Fruit fly (Drosophila melanogaster) whole organism, prepupa: Measurements from ENCODE around the gene CG8176.

Experiments used
- CG10631 ChIP-seq: fragments of 200-800 bp; sonication (Bioruptor generic); optimal IDR thresholded peaks from 2 replicates; lab custom pipeline; 2016; ENCODE audit warnings: missing biosample characterization, missing genetic modification characterization
- CG10669 ChIP-seq: fragments of 200-800 bp; sonication (Bioruptor generic); optimal IDR thresholded peaks from 3 replicates; lab custom pipeline; 2018; ENCODE audit warnings: missing biosample characterization, mild to moderate bottlenecking, missing genetic modification characterization, moderate library complexity
- CG11294 ChIP-seq: fragments of 200-800 bp; sonication (Bioruptor generic); IDR thresholded peaks from 2 replicates; pipeline ENCODE4 v1.3.6; 2022; ENCODE audit warnings: missing biosample characterization, missing genetic modification characterization
- CG11762 ChIP-seq: fragments of 200-800 bp; sonication (Bioruptor generic); optimal IDR thresholded peaks from 3 replicates; lab custom pipeline; 2016; ENCODE audit warnings: missing biosample characterization, missing genetic modification characterization; ENCODE audit not compliant: insufficient read depth
- CG11902 ChIP-seq: fragments of 200-800 bp; sonication (Bioruptor generic); optimal IDR thresholded peaks from 3 replicates; lab custom pipeline; 2016; ENCODE audit warnings: missing biosample characterization, missing genetic modification characterization
- CG15336 ChIP-seq: fragments of 200-800 bp; sonication (Bioruptor generic); IDR thresholded peaks from 2 replicates; pipeline ENCODE4 v1.3.6; 2022; ENCODE audit warnings: missing biosample characterization, missing genetic modification characterization
- CG1621 ChIP-seq: fragments of 200-800 bp; sonication (Bioruptor generic); optimal IDR thresholded peaks from 3 replicates; lab custom pipeline; 2018; ENCODE audit warnings: missing biosample characterization, mild to moderate bottlenecking, missing genetic modification characterization
- CG16779 ChIP-seq: fragments of 200-800 bp; sonication (Bioruptor generic); optimal IDR thresholded peaks from 3 replicates; lab custom pipeline; 2017; ENCODE audit warnings: missing biosample characterization, mild to moderate bottlenecking, missing genetic modification characterization
- CG3032 ChIP-seq: fragments of 200-800 bp; optimal IDR thresholded peaks from 2 replicates; lab custom pipeline; 2019; ENCODE audit warnings: missing biosample characterization, mild to moderate bottlenecking, missing genetic modification characterization, moderate library complexity
- CG31627 ChIP-seq: fragments of 200-800 bp; sonication (Bioruptor generic); optimal IDR thresholded peaks from 3 replicates; lab custom pipeline; 2016; ENCODE audit warnings: missing biosample characterization, missing genetic modification characterization
- CG32006 ChIP-seq: fragments of 200-800 bp; sonication (Bioruptor generic); optimal IDR thresholded peaks from 3 replicates; lab custom pipeline; 2017; ENCODE audit warnings: missing biosample characterization, mild to moderate bottlenecking, missing genetic modification characterization
- CG34406 ChIP-seq: fragments of 200-800 bp; sonication (Bioruptor generic); optimal IDR thresholded peaks from 3 replicates; lab custom pipeline; 2016; ENCODE audit warnings: missing biosample characterization, missing genetic modification characterization
- CG3919 ChIP-seq: fragments of 200-800 bp; sonication (Bioruptor generic); optimal IDR thresholded peaks from 3 replicates; lab custom pipeline; 2016; ENCODE audit warnings: missing biosample characterization, missing genetic modification characterization
- CG6163 ChIP-seq: fragments of 200-800 bp; sonication (Bioruptor generic); IDR thresholded peaks from 3 replicates; pipeline ENCODE4 v1.3.6; 2022; ENCODE audit warnings: missing biosample characterization, missing genetic modification characterization
- CG6276 ChIP-seq: fragments of 200-800 bp; sonication (Bioruptor generic); optimal IDR thresholded peaks from 2 replicates; lab custom pipeline; 2017; ENCODE audit warnings: missing biosample characterization, mild to moderate bottlenecking, missing genetic modification characterization
- CG6792 ChIP-seq: fragments of 200-800 bp; sonication (Bioruptor generic); optimal IDR thresholded peaks from 3 replicates; lab custom pipeline; 2016; ENCODE audit warnings: missing biosample characterization, missing genetic modification characterization
- CG6808 ChIP-seq: fragments of 200-800 bp; sonication (Bioruptor generic); optimal IDR thresholded peaks from 3 replicates; lab custom pipeline; 2017; ENCODE audit warnings: missing biosample characterization, missing genetic modification characterization, mild to moderate bottlenecking, moderate library complexity, missing genetic modification reagents
- CG7368 ChIP-seq: fragments of 200-800 bp; sonication (Bioruptor generic); optimal IDR thresholded peaks from 3 replicates; lab custom pipeline; 2016; ENCODE audit warnings: missing biosample characterization, missing genetic modification characterization
- CG8119 ChIP-seq: fragments of 200-800 bp; sonication (Bioruptor generic); IDR thresholded peaks from 3 replicates; pipeline ENCODE4 v1.3.6; 2022; ENCODE audit warnings: missing biosample characterization, missing genetic modification characterization
- CG9139 ChIP-seq: fragments of 200-800 bp; sonication (Bioruptor generic); optimal IDR thresholded peaks from 3 replicates; lab custom pipeline; 2017; ENCODE audit warnings: missing biosample characterization, mild to moderate bottlenecking, missing genetic modification characterization
- Eip78C ChIP-seq: fragments of 200-800 bp; sonication (Bioruptor generic); peaks from one replicate; lab custom pipeline; 2016; ENCODE audit warnings: missing biosample characterization, missing genetic modification characterization
- Eip93F ChIP-seq: fragments of 200-800 bp; sonication (Bioruptor generic); optimal IDR thresholded peaks from 2 replicates; lab custom pipeline; 2016; ENCODE audit warnings: missing biosample characterization, mild to moderate bottlenecking, missing genetic modification characterization
- Ets96B ChIP-seq: fragments of 200-800 bp; optimal IDR thresholded peaks from 2 replicates; lab custom pipeline; 2019; ENCODE audit warnings: missing biosample characterization, mild to moderate bottlenecking, missing genetic modification characterization, moderate library complexity
- Gug ChIP-seq: fragments of 200-800 bp; sonication (Bioruptor generic); IDR thresholded peaks from 2 replicates; pipeline ENCODE4 v1.3.6; 2022; ENCODE audit warnings: missing biosample characterization, missing genetic modification characterization
- Hr38 ChIP-seq: sonication (Bioruptor generic); optimal IDR thresholded peaks from 2 replicates; lab custom pipeline; 2016; ENCODE audit warnings: missing biosample characterization, missing genetic modification characterization
- Hr39 ChIP-seq: fragments of 200-800 bp; sonication (Bioruptor generic); optimal IDR thresholded peaks from 2 replicates; lab custom pipeline; 2016; ENCODE audit warnings: missing biosample characterization, missing genetic modification characterization
- Met ChIP-seq: fragments of 200-800 bp; sonication (Bioruptor generic); optimal IDR thresholded peaks from 3 replicates; lab custom pipeline; 2016; ENCODE audit warnings: missing biosample characterization, missing genetic modification characterization
- Smox ChIP-seq: fragments of 200-800 bp; sonication (Bioruptor generic); optimal IDR thresholded peaks from 3 replicates; lab custom pipeline; 2016; ENCODE audit warnings: missing biosample characterization, missing genetic modification characterization
- Sox14 ChIP-seq: fragments of 200-800 bp; sonication (Bioruptor generic); optimal IDR thresholded peaks from 3 replicates; lab custom pipeline; 2016; ENCODE audit warnings: missing biosample characterization, missing genetic modification characterization
- Sox15 ChIP-seq: fragments of 200-800 bp; sonication (Bioruptor generic); optimal IDR thresholded peaks from 3 replicates; lab custom pipeline; 2016; ENCODE audit warnings: missing biosample characterization, missing genetic modification characterization
- achi ChIP-seq: fragments of 200-800 bp; sonication (Bioruptor generic); optimal IDR thresholded peaks from 3 replicates; lab custom pipeline; 2016; ENCODE audit warnings: missing biosample characterization, missing genetic modification characterization
- cyc ChIP-seq: fragments of 200-800 bp; sonication (Bioruptor generic); optimal IDR thresholded peaks from 3 replicates; lab custom pipeline; 2016; ENCODE audit warnings: missing biosample characterization, missing genetic modification characterization
- dac ChIP-seq: fragments of 200-800 bp; sonication (Bioruptor generic); optimal IDR thresholded peaks from 2 replicates; lab custom pipeline; 2017; ENCODE audit warnings: missing biosample characterization, mild to moderate bottlenecking, missing genetic modification characterization
- esn ChIP-seq: fragments of 200-800 bp; sonication (Bioruptor generic); optimal IDR thresholded peaks from 2 replicates; lab custom pipeline; 2016; ENCODE audit warnings: missing biosample characterization, mild to moderate bottlenecking, missing genetic modification characterization, moderate library complexity
- fd59A ChIP-seq: fragments of 200-800 bp; sonication (Bioruptor generic); optimal IDR thresholded peaks from 2 replicates; lab custom pipeline; 2017; ENCODE audit warnings: missing biosample characterization, mild to moderate bottlenecking, missing genetic modification characterization, missing genetic modification reagents
- fkh ChIP-seq: fragments of 200-800 bp; sonication (Bioruptor generic); optimal IDR thresholded peaks from 3 replicates; lab custom pipeline; 2017; ENCODE audit warnings: missing biosample characterization, mild to moderate bottlenecking, missing genetic modification characterization, moderate library complexity
- lz ChIP-seq: fragments of 200-800 bp; sonication (Bioruptor generic); optimal IDR thresholded peaks from 3 replicates; lab custom pipeline; 2016; ENCODE audit warnings: missing biosample characterization, missing genetic modification characterization
- net ChIP-seq: fragments of 200-800 bp; sonication (Bioruptor generic); optimal IDR thresholded peaks from 3 replicates; lab custom pipeline; 2016; ENCODE audit warnings: missing biosample characterization, missing genetic modification characterization
- pdm3 ChIP-seq: fragments of 200-800 bp; sonication (Bioruptor generic); optimal IDR thresholded peaks from 3 replicates; lab custom pipeline; 2016; ENCODE audit warnings: missing biosample characterization, missing genetic modification characterization
- salr ChIP-seq, 2 experiments: fragments of 200-800 bp; sonication (Bioruptor generic); optimal IDR thresholded peaks; 3 replicates each; lab custom pipeline; 2016 to 2018; ENCODE audit warnings: missing biosample characterization in 2 of 2, missing genetic modification characterization in 2 of 2, mild to moderate bottlenecking in 1 of 2
- spab ChIP-seq: fragments of 200-800 bp; sonication (Bioruptor generic); optimal IDR thresholded peaks from 2 replicates; lab custom pipeline; 2017; ENCODE audit warnings: missing biosample characterization, mild to moderate bottlenecking, missing genetic modification characterization, missing genetic modification reagents
- svp ChIP-seq: fragments of 200-800 bp; sonication (Bioruptor generic); peaks from one replicate; lab custom pipeline; 2016; ENCODE audit warnings: missing biosample characterization, missing genetic modification characterization
- topi ChIP-seq: fragments of 200-800 bp; sonication (Bioruptor generic); optimal IDR thresholded peaks from 3 replicates; lab custom pipeline; 2016; ENCODE audit warnings: missing biosample characterization, missing genetic modification characterization
- vri ChIP-seq: fragments of 200-800 bp; sonication (Bioruptor generic); optimal IDR thresholded peaks from 3 replicates; lab custom pipeline; 2016; ENCODE audit warnings: missing biosample characterization, mild to moderate bottlenecking, missing genetic modification characterization

The CG8176 gene

dm6 chr3R:9493627-9494626, 21.9 kb upstream of the CG8176 start, which contains the start of gene CG16779 (continued):
- TF ChIP-seq CG11294 (GFP tag; lab: Robert Waterston, UW) (no peak), net (peak; percentile 2), CG8119 (GFP tag; lab: Robert Waterston, UW) (no peak), Eip93F (GFP tag; lab: Kevin White, UChicago) (no peak), CG31627 (GFP tag; lab: Kevin White, UChicago) (peak; percentile 38), Sox14 (peak; percentile 14), topi (GFP tag; lab: Kevin White, UChicago) (peak; percentile 7), CG10631 (GFP tag; lab: Kevin White, UChicago) (no peak), Smox (GFP tag; lab: Kevin White, UChicago) (peak; percentile 48), lz (peak; percentile 42), Met (GFP tag; lab: Kevin White, UChicago) (peak; percentile 40), CG3032 (peak; percentile 15), CG32006 (GFP tag; lab: Kevin White, UChicago) (peak; percentile 67), CG6163 (GFP tag; lab: Robert Waterston, UW) (no peak)

- peak; percentile 70 for TF ChIP-seq svp (GFP tag; lab: Kevin White, UChicago)
- TF ChIP-seq CG11902 (GFP tag; lab: Kevin White, UChicago): no peak
- TF ChIP-seq Eip78C: no peak
- TF ChIP-seq Met (GFP tag; lab: Kevin White, UChicago): no peak
- TF ChIP-seq vri: peak; percentile 8
Observed at dm6 chr3R:9494627-9495009, 21.2 kb upstream of the CG8176 start, which contains the start of gene phu. Gene phu (plus strand): TSS chr3R:9494801.

- TF ChIP-seq CG15336 (no peak), achi (GFP tag; lab: Kevin White, UChicago) (no peak), Smox (GFP tag; lab: Kevin White, UChicago) (peak; percentile 39), esn (peak; percentile 70), CG8119 (GFP tag; lab: Robert Waterston, UW) (no peak), Gug (GFP tag; lab: Robert Waterston, UW) (no peak), CG6808 (GFP tag; lab: Kevin White, UChicago) (no peak), spab (GFP tag; lab: Kevin White, UChicago) (no peak), pdm3 (peak; percentile 26), Eip93F (GFP tag; lab: Kevin White, UChicago) (peak; percentile 8), CG32006 (GFP tag; lab: Kevin White, UChicago) (no peak), CG6276 (no peak), CG3032 (peak; percentile 61), CG10669 (GFP tag; lab: Kevin White, UChicago) (no peak), CG11762 (GFP tag; lab: Kevin White, UChicago) (no peak), CG6792 (peak; percentile 15), Hr39 (peak; percentile 68), cyc (GFP tag; lab: Kevin White, UChicago) (peak; percentile 50), CG9139 (GFP tag; lab: Kevin White, UChicago) (no peak), lz (peak; percentile 78), Sox15 (GFP tag; lab: Kevin White, UChicago) (peak; percentile 33), Eip78C (peak; percentile 80), CG1621 (tag; lab: Kevin White, UChicago) (no peak), salr (GFP tag; optimal IDR thresholded peaks at IDR 0.05; lab: Kevin White, UChicago) (no peak), Sox14 (peak; percentile 52), fd59A (GFP tag; lab: Kevin White, UChicago) (no peak), CG6163 (GFP tag; lab: Robert Waterston, UW) (no peak), fkh (GFP tag; lab: Kevin White, UChicago) (no peak), CG34406 (GFP tag; lab: Kevin White, UChicago) (no peak), CG3919 (GFP tag; lab: Kevin White, UChicago) (no peak), CG16779 (tag; lab: Kevin White, UChicago) (no peak), Ets96B (no peak), Hr38 (GFP tag; lab: Kevin White, UChicago) (no peak), dac (GFP tag; lab: Kevin White, UChicago) (no peak), CG7368 (no peak), svp (GFP tag; lab: Kevin White, UChicago) (peak; percentile 71), net (no peak)
Observed at dm6 chr3R:9496748-9497147, 19.1 kb upstream of the CG8176 start.
